Fruit fly (Drosophila melanogaster) whole organism, embryonic: ENCODE data around the gene CG13309.

ENCODE experiments used
- ATbp ChIP-seq: fragments of 200-800 bp; sonication (Bioruptor generic); optimal IDR thresholded peaks from 2 replicates; lab custom pipeline; 2017; ENCODE audit warnings: missing biosample characterization, mild to moderate bottlenecking, missing genetic modification characterization, missing genetic modification reagents
- Ada2b ChIP-seq: fragments of 200-800 bp; sonication (Bioruptor generic); IDR thresholded peaks from 2 replicates; pipeline ENCODE4 v1.3.6; 2022; ENCODE audit warnings: missing biosample characterization, missing genetic modification characterization
- Adf1 ChIP-seq: fragments of 200-800 bp; sonication (Bioruptor generic); IDR thresholded peaks from 2 replicates; pipeline ENCODE4 v1.3.6; 2022; ENCODE audit warnings: missing biosample characterization, missing genetic modification characterization
- Atf-2 ChIP-seq: fragments of 200-800 bp; sonication (Bioruptor generic); optimal IDR thresholded peaks from 2 replicates; lab custom pipeline; 2016; ENCODE audit warnings: missing biosample characterization, missing genetic modification characterization
- Atf6 ChIP-seq: fragments of 200-800 bp; sonication (Bioruptor generic); IDR thresholded peaks from 2 replicates; pipeline ENCODE4 v1.3.6; 2022; ENCODE audit warnings: missing biosample characterization, missing genetic modification characterization
- CG10209 ChIP-seq: fragments of 200-800 bp; sonication (Bioruptor generic); optimal IDR thresholded peaks from 3 replicates; lab custom pipeline; 2017; ENCODE audit warnings: missing biosample characterization, mild to moderate bottlenecking, missing genetic modification characterization, missing genetic modification reagents
- CG10267 ChIP-seq: fragments of 200-800 bp; sonication (Bioruptor generic); optimal IDR thresholded peaks from 2 replicates; lab custom pipeline; 2018; ENCODE audit warnings: missing biosample characterization, mild to moderate bottlenecking, missing genetic modification characterization, moderate library complexity
- CG11247 ChIP-seq: fragments of 200-800 bp; sonication (Bioruptor generic); IDR thresholded peaks from 2 replicates; pipeline ENCODE4 v1.3.6; 2022; ENCODE audit warnings: missing biosample characterization, missing genetic modification characterization
- CG12219 ChIP-seq: fragments of 200-800 bp; sonication (Bioruptor generic); optimal IDR thresholded peaks from 3 replicates; lab custom pipeline; 2018; ENCODE audit warnings: missing biosample characterization, mild to moderate bottlenecking, missing genetic modification characterization
- CG12659 ChIP-seq: fragments of 200-800 bp; sonication (Bioruptor generic); optimal IDR thresholded peaks from 3 replicates; lab custom pipeline; 2017; ENCODE audit warnings: mild to moderate bottlenecking, missing biosample characterization, missing genetic modification reagents, missing genetic modification characterization
- CG13624 ChIP-seq: fragments of 200-800 bp; sonication (Bioruptor generic); optimal IDR thresholded peaks from 2 replicates; lab custom pipeline; 2016; ENCODE audit warnings: missing biosample characterization, missing genetic modification characterization
- CG14965 ChIP-seq: fragments of 200-800 bp; sonication (Bioruptor generic); optimal IDR thresholded peaks from 2 replicates; lab custom pipeline; 2016; ENCODE audit warnings: missing biosample characterization, missing genetic modification characterization, borderline replicate concordance
- CG15269 ChIP-seq: fragments of 200-800 bp; sonication (Bioruptor generic); optimal IDR thresholded peaks from 2 replicates; lab custom pipeline; 2018; ENCODE audit warnings: missing biosample characterization, mild to moderate bottlenecking, missing genetic modification characterization, moderate library complexity
- CG15479 ChIP-seq: fragments of 200-800 bp; sonication (Bioruptor generic); optimal IDR thresholded peaks from 3 replicates; lab custom pipeline; 2019; ENCODE audit warnings: missing biosample characterization, mild to moderate bottlenecking, missing genetic modification characterization, moderate library complexity
- CG2678 ChIP-seq: fragments of 200-800 bp; sonication (Bioruptor generic); optimal IDR thresholded peaks from 3 replicates; lab custom pipeline; 2019; ENCODE audit warnings: missing biosample characterization, mild to moderate bottlenecking, missing genetic modification characterization, moderate library complexity
- CG31224 ChIP-seq: fragments of 200-800 bp; sonication (Bioruptor generic); IDR thresholded peaks from 2 replicates; pipeline ENCODE4 v1.3.6; 2022; ENCODE audit warnings: missing biosample characterization, missing genetic modification characterization
- CG3163 ChIP-seq: fragments of 200-800 bp; sonication (Bioruptor generic); optimal IDR thresholded peaks from 3 replicates; lab custom pipeline; 2016; ENCODE audit warnings: missing biosample characterization, missing genetic modification characterization
- CG3281 ChIP-seq: fragments of 200-800 bp; sonication (Bioruptor generic); optimal IDR thresholded peaks from 3 replicates; lab custom pipeline; 2017; ENCODE audit warnings: missing biosample characterization, mild to moderate bottlenecking, missing genetic modification characterization
- CG33557 ChIP-seq: fragments of 200-800 bp; sonication (Bioruptor generic); optimal IDR thresholded peaks from 2 replicates; lab custom pipeline; 2019; ENCODE audit warnings: missing biosample characterization, mild to moderate bottlenecking, missing genetic modification characterization, moderate library complexity
- CG34422 ChIP-seq: fragments of 200-800 bp; sonication (Bioruptor generic); IDR thresholded peaks from 3 replicates; pipeline ENCODE4 v1.3.6; 2022; ENCODE audit warnings: missing biosample characterization, missing genetic modification characterization
- CG4282 ChIP-seq: fragments of 200-800 bp; sonication (Bioruptor generic); optimal IDR thresholded peaks from 2 replicates; lab custom pipeline; 2016; ENCODE audit warnings: missing biosample characterization, missing genetic modification characterization
- CG4404 ChIP-seq: fragments of 200-800 bp; sonication (Bioruptor generic); IDR thresholded peaks from 2 replicates; pipeline ENCODE4 v1.3.6; 2022; ENCODE audit warnings: missing biosample characterization, missing genetic modification characterization
- CG4617 ChIP-seq: fragments of 200-800 bp; sonication (Bioruptor generic); optimal IDR thresholded peaks from 3 replicates; lab custom pipeline; 2016; ENCODE audit warnings: missing biosample characterization, missing genetic modification characterization, borderline replicate concordance
- CG7357 ChIP-seq: fragments of 200-800 bp; sonication (Bioruptor generic); IDR thresholded peaks from 3 replicates; pipeline ENCODE4 v1.3.6; 2022; ENCODE audit warnings: missing biosample characterization, missing genetic modification characterization
- CG7556 ChIP-seq: fragments of 200-800 bp; sonication (Bioruptor generic); optimal IDR thresholded peaks from 2 replicates; lab custom pipeline; 2017; ENCODE audit warnings: missing biosample characterization, mild to moderate bottlenecking, missing genetic modification characterization
- CG9609 ChIP-seq: fragments of 200-800 bp; sonication (Bioruptor generic); optimal IDR thresholded peaks from 3 replicates; lab custom pipeline; 2016; ENCODE audit warnings: missing biosample characterization, missing genetic modification characterization
- CHES-1-like ChIP-seq: fragments of 200-800 bp; sonication (Bioruptor generic); optimal IDR thresholded peaks from 2 replicates; lab custom pipeline; 2016; ENCODE audit warnings: missing biosample characterization, missing genetic modification characterization
- Deaf1 ChIP-seq: fragments of 200-800 bp; optimal IDR thresholded peaks from 3 replicates; lab custom pipeline; 2019; ENCODE audit warnings: missing biosample characterization, mild to moderate bottlenecking, missing genetic modification characterization, moderate library complexity
- Doc2 ChIP-seq: fragments of 200-800 bp; sonication (Bioruptor generic); IDR thresholded peaks from 2 replicates; pipeline ENCODE4 v1.3.6; 2022; ENCODE audit warnings: missing biosample characterization, missing genetic modification characterization
- HLH3B ChIP-seq: fragments of 200-800 bp; sonication (Bioruptor generic); IDR thresholded peaks from 2 replicates; pipeline ENCODE4 v1.3.6; 2022; ENCODE audit warnings: missing biosample characterization, missing genetic modification characterization
- Hr39 ChIP-seq: fragments of >200 bp; optimal IDR thresholded peaks from 2 replicates; lab custom pipeline; 2017
- Mes4 ChIP-seq: fragments of 200-800 bp; sonication (Bioruptor generic); optimal IDR thresholded peaks from 2 replicates; lab custom pipeline; 2016; ENCODE audit warnings: missing biosample characterization, missing genetic modification characterization
- NfI ChIP-seq: fragments of 200-800 bp; sonication (Bioruptor generic); optimal IDR thresholded peaks from 3 replicates; lab custom pipeline; 2018; ENCODE audit warnings: missing biosample characterization, mild to moderate bottlenecking, missing genetic modification characterization, moderate library complexity
- Sry-δ ChIP-seq: fragments of 200-800 bp; sonication (Bioruptor generic); optimal IDR thresholded peaks from 2 replicates; lab custom pipeline; 2016; ENCODE audit warnings: missing biosample characterization, missing genetic modification characterization
- abd-A ChIP-seq: fragments of 200-800 bp; sonication (Bioruptor generic); optimal IDR thresholded peaks from 3 replicates; lab custom pipeline; 2019; ENCODE audit warnings: missing biosample characterization, mild to moderate bottlenecking, missing genetic modification characterization, moderate library complexity
- br ChIP-seq: fragments of >200 bp; optimal IDR thresholded peaks from 2 replicates; lab custom pipeline; 2017
- dm ChIP-seq: fragments of 200-800 bp; sonication (Bioruptor generic); optimal IDR thresholded peaks from 3 replicates; lab custom pipeline; 2016; ENCODE audit warnings: missing biosample characterization, missing genetic modification characterization
- gcm2 ChIP-seq: fragments of 200-800 bp; sonication (Bioruptor generic); optimal IDR thresholded peaks from 2 replicates; lab custom pipeline; 2016; ENCODE audit warnings: missing biosample characterization, missing genetic modification characterization
- grau ChIP-seq: fragments of 200-800 bp; optimal IDR thresholded peaks from 3 replicates; lab custom pipeline; 2019; ENCODE audit warnings: missing biosample characterization, mild to moderate bottlenecking, missing genetic modification characterization, moderate library complexity
- jigr1 ChIP-seq: fragments of 200-800 bp; sonication (Bioruptor generic); IDR thresholded peaks from 3 replicates; pipeline ENCODE4 v1.3.6; 2022; ENCODE audit warnings: missing biosample characterization, missing genetic modification characterization
- ken ChIP-seq: fragments of 200-800 bp; sonication (Bioruptor generic); IDR thresholded peaks from 3 replicates; pipeline ENCODE4 v1.3.6; 2022; ENCODE audit warnings: missing biosample characterization, missing genetic modification characterization
- p53 ChIP-seq: fragments of 200-800 bp; sonication (Bioruptor generic); optimal IDR thresholded peaks from 2 replicates; lab custom pipeline; 2016; ENCODE audit warnings: missing biosample characterization, missing genetic modification characterization
- pb ChIP-seq: fragments of 200-800 bp; sonication (Bioruptor generic); optimal IDR thresholded peaks from 3 replicates; lab custom pipeline; 2016; ENCODE audit warnings: missing biosample characterization, missing genetic modification characterization
- pho ChIP-seq: fragments of 200-800 bp; sonication (Bioruptor generic); optimal IDR thresholded peaks from 2 replicates; lab custom pipeline; 2016; ENCODE audit warnings: missing biosample characterization, missing genetic modification characterization
- pzg ChIP-seq: fragments of 200-800 bp; sonication (Bioruptor generic); optimal IDR thresholded peaks from 3 replicates; lab custom pipeline; 2018; ENCODE audit warnings: missing biosample characterization, mild to moderate bottlenecking, missing genetic modification characterization, moderate library complexity
- repo ChIP-seq: fragments of 200-800 bp; sonication (Bioruptor generic); optimal IDR thresholded peaks from 2 replicates; lab custom pipeline; 2016; ENCODE audit warnings: missing biosample characterization, missing genetic modification characterization
- shn ChIP-seq: fragments of 200-800 bp; sonication (Bioruptor generic); optimal IDR thresholded peaks from 3 replicates; lab custom pipeline; 2016; ENCODE audit warnings: missing biosample characterization, missing genetic modification characterization
- slou ChIP-seq: fragments of 200-800 bp; sonication (Bioruptor generic); optimal IDR thresholded peaks from 3 replicates; lab custom pipeline; 2016; ENCODE audit warnings: missing biosample characterization, missing genetic modification characterization
- so ChIP-seq: fragments of 200-800 bp; sonication (Bioruptor generic); IDR thresholded peaks from 3 replicates; pipeline ENCODE4 v1.3.6; 2022; ENCODE audit warnings: missing biosample characterization, missing genetic modification characterization
- ttk ChIP-seq: fragments of 200-800 bp; sonication (Bioruptor generic); IDR thresholded peaks from 2 replicates; pipeline ENCODE4 v2.1.2; 2022; ENCODE audit warnings: missing biosample characterization, missing genetic modification characterization
- tup ChIP-seq: fragments of 200-800 bp; sonication (Bioruptor generic); optimal IDR thresholded peaks from 2 replicates; lab custom pipeline; 2016; ENCODE audit warnings: missing biosample characterization, mild to moderate bottlenecking, missing genetic modification characterization, moderate library complexity
- unc-4 ChIP-seq: fragments of 200-800 bp; sonication (Bioruptor generic); IDR thresholded peaks from 2 replicates; pipeline ENCODE4 v1.3.6; 2022; ENCODE audit warnings: missing biosample characterization, missing genetic modification characterization; ENCODE audit not compliant: partially characterized antibody
- zen ChIP-seq: fragments of 200-800 bp; sonication (Bioruptor generic); optimal IDR thresholded peaks from 3 replicates; lab custom pipeline; 2018; ENCODE audit warnings: missing biosample characterization, mild to moderate bottlenecking, missing genetic modification characterization, moderate library complexity

The CG13309 gene

dm6 chr3L:8813484-8813883 lies 3.3 kb downstream of the CG13309 start (continued):
- TF ChIP-seq CG12219 (GFP tag; lab: Kevin White, UChicago): no peak
- TF ChIP-seq pb: no peak
- no peak for TF ChIP-seq CG10209 (GFP tag; lab: Kevin White, UChicago)
- no peak for TF ChIP-seq CG31224 (GFP tag; lab: Robert Waterston, UW)
- TF ChIP-seq slou (GFP tag; lab: Kevin White, UChicago): no peak
- peak; percentile 59 for TF ChIP-seq CG2678 (tag; lab: Kevin White, UChicago)
- no peak for TF ChIP-seq CG4617 (GFP tag; lab: Kevin White, UChicago)
- TF ChIP-seq CG7357 (GFP tag; lab: Robert Waterston, UW): peak; percentile 46; the same call in 1 of the 3 replicates
- TF ChIP-seq unc-4 (GFP tag; lab: Robert Waterston, UW): no peak
- 0 out of 3 replicates have a peak, but pooled peaks have one; percentile 31 for TF ChIP-seq so
- no peak for TF ChIP-seq CG7556 (GFP tag; lab: Kevin White, UChicago)
- TF ChIP-seq CG9609 (GFP tag; lab: Kevin White, UChicago): no peak
- TF ChIP-seq Ada2b (GFP tag; lab: Robert Waterston, UW): peak; percentile 65
- TF ChIP-seq CG3281: no peak
- no peak for TF ChIP-seq ATbp (GFP tag; lab: Kevin White, UChicago)
- TF ChIP-seq br (lab: Kevin White, UChicago): no peak
- no peak for TF ChIP-seq gcm2
- TF ChIP-seq Adf1: no peak
- TF ChIP-seq CG13624 (GFP tag; lab: Kevin White, UChicago): no peak
- TF ChIP-seq repo: no peak
- TF ChIP-seq CG34422 (GFP tag; lab: Robert Waterston, UW): peak; percentile 53; the same call in 2 of the 3 replicates
- no peak for TF ChIP-seq CG3163 (GFP tag; lab: Kevin White, UChicago)
- no peak for TF ChIP-seq Hr39 (lab: Kevin White, UChicago)
- no peak; the same call in 1 of the 2 replicates for TF ChIP-seq CG11247
- peak; percentile 23 for TF ChIP-seq grau (tag; lab: Kevin White, UChicago)
- TF ChIP-seq tup (GFP tag; lab: Kevin White, UChicago): no peak
- TF ChIP-seq CG33557 (GFP tag; lab: Kevin White, UChicago): no peak
- TF ChIP-seq HLH3B (GFP tag; lab: Robert Waterston, UW): peak; percentile 72
- peak; percentile 31; the same call in 1 of the 2 replicates for TF ChIP-seq Atf6
- TF ChIP-seq CG15479 (GFP tag; lab: Kevin White, UChicago): no peak
- TF ChIP-seq shn (GFP tag; lab: Kevin White, UChicago): no peak
- no peak for TF ChIP-seq CG12659
- no peak for TF ChIP-seq jigr1 (GFP tag; lab: Robert Waterston, UW)
- TF ChIP-seq abd-A (tag; lab: Kevin White, UChicago): no peak
- TF ChIP-seq Atf-2 (GFP tag; lab: Kevin White, UChicago): no peak
- TF ChIP-seq zen: peak; percentile 20
- TF ChIP-seq Doc2 (GFP tag; lab: Robert Waterston, UW): no peak
- no peak for TF ChIP-seq Sry-δ
- no peak for TF ChIP-seq Mes4 (GFP tag; lab: Kevin White, UChicago)
- peak; percentile 53; the same call in 1 of the 3 replicates for TF ChIP-seq ken (GFP tag; lab: Robert Waterston, UW)
- no peak for TF ChIP-seq CG10267 (tag; lab: Kevin White, UChicago)
- no peak for TF ChIP-seq p53 (GFP tag; lab: Kevin White, UChicago)
- peak; percentile 35; the same call in 1 of the 2 replicates for TF ChIP-seq CG4404
- TF ChIP-seq pho (GFP tag; lab: Kevin White, UChicago): no peak
- no peak for TF ChIP-seq CG4282 (GFP tag; lab: Kevin White, UChicago)
- TF ChIP-seq CHES-1-like (GFP tag; lab: Kevin White, UChicago): no peak
- peak; percentile 19 for TF ChIP-seq CG15269 (tag; lab: Kevin White, UChicago)
- TF ChIP-seq ttk (GFP tag; lab: Robert Waterston, UW): peak; percentile 67
- no peak for TF ChIP-seq CG14965
- TF ChIP-seq NfI: no peak
- TF ChIP-seq dm (GFP tag; lab: Kevin White, UChicago): no peak
- TF ChIP-seq Deaf1: no peak
- TF ChIP-seq pzg (GFP tag; lab: Kevin White, UChicago): no peak
